Worm (Caenorhabditis elegans): ENCODE results near the gene F35H8.12.

ce11 chrII:9554925-9555553 lies 3.4 kb downstream of the F35H8.12 start, which contains the start of gene F35H8.2:
- TF ChIP-seq ama-1 (optimal IDR thresholded peaks at IDR 0.05), result no peak
- TF ChIP-seq nhr-11 (tag; optimal IDR thresholded peaks at IDR 0.05), result no peak
- TF ChIP-seq snu-23 (GFP tag; optimal IDR thresholded peaks at IDR 0.05), result no peak
- TF ChIP-seq sup-37 (GFP tag; optimal IDR thresholded peaks at IDR 0.05), result no peak
- no peak for TF ChIP-seq snpc-4 (tag; optimal IDR thresholded peaks at IDR 0.05)
- no peak for TF ChIP-seq ztf-11 (tag; optimal IDR thresholded peaks at IDR 0.05)
- no peak for TF ChIP-seq unc-62 (GFP tag; optimal IDR thresholded peaks at IDR 0.05)
- TF ChIP-seq ces-1 (GFP tag; optimal IDR thresholded peaks at IDR 0.05), result no peak
- no peak for TF ChIP-seq C04F5.9 (tag; optimal IDR thresholded peaks at IDR 0.05)

All from whole organism, L1 larva.